Worm (Caenorhabditis elegans) whole organism, L4 larva: ENCODE results near the gene try-12.

Experiments
- F44E2.7 ChIP-seq: fragments of 200-800 bp; sonication (Bioruptor generic); IDR thresholded peaks from 2 replicates; pipeline ENCODE4 v2.1.2; 2022; ENCODE audit warnings: missing genetic modification characterization, missing compliant biosample characterization
- R02D3.7 ChIP-seq: fragments of 150-350 bp; sonication (generic microtip); optimal IDR thresholded peaks from 3 replicates; lab custom pipeline; 2014; ENCODE audit warnings: missing biosample characterization, missing genetic modification characterization
- Y105C5A.15 ChIP-seq: fragments of 200-800 bp; sonication (Bioruptor generic); IDR thresholded peaks from 2 replicates; pipeline ENCODE4 v1.3.6; 2022; ENCODE audit warnings: missing genetic modification characterization, missing compliant biosample characterization
- aha-1 ChIP-seq: fragments of 150-350 bp; peaks from one replicate; lab custom pipeline; 2014; ENCODE audit warnings: missing biosample characterization, missing genetic modification characterization
- attf-4 ChIP-seq: sonication (generic microtip); optimal IDR thresholded peaks from 3 replicates; lab custom pipeline; 2017; ENCODE audit warnings: missing biosample characterization, missing genetic modification characterization
- ceh-32 ChIP-seq: sonication (generic microtip); optimal IDR thresholded peaks from 2 replicates; lab custom pipeline; 2016; ENCODE audit warnings: mild to moderate bottlenecking, missing genetic modification characterization, missing compliant biosample characterization; ENCODE audit not compliant: poor library complexity
- ceh-44 ChIP-seq: fragments of 200-800 bp; sonication (Bioruptor generic); IDR thresholded peaks from 2 replicates; pipeline ENCODE4 v1.3.6; 2022; ENCODE audit warnings: missing genetic modification reagents, missing genetic modification characterization, missing compliant biosample characterization
- ceh-62 ChIP-seq: sonication (generic microtip); optimal IDR thresholded peaks from 2 replicates; lab custom pipeline; 2017; ENCODE audit warnings: missing biosample characterization, missing genetic modification characterization
- daf-19 ChIP-seq: fragments of 200-800 bp; sonication (Bioruptor generic); conservative IDR thresholded peaks from 2 replicates; pipeline ENCODE4 v1.3.6; 2022; ENCODE audit warnings: missing genetic modification characterization, missing compliant biosample characterization
- daf-8 ChIP-seq: fragments of 200-800 bp; sonication (Bioruptor generic); IDR thresholded peaks from 2 replicates; pipeline ENCODE4 v1.3.6; 2022; ENCODE audit warnings: missing genetic modification characterization, missing compliant biosample characterization
- dmd-9 ChIP-seq: fragments of 200-800 bp; sonication (Bioruptor generic); IDR thresholded peaks from 2 replicates; pipeline ENCODE4 v1.3.6; 2022; ENCODE audit warnings: missing genetic modification reagents, missing genetic modification characterization, missing compliant biosample characterization
- dpl-1 ChIP-seq: fragments of 150-350 bp; optimal IDR thresholded peaks from 2 replicates; lab custom pipeline; 2014; ENCODE audit warnings: missing biosample characterization, missing genetic modification reagents, missing genetic modification characterization
- duxl-1 ChIP-seq: sonication (generic microtip); optimal IDR thresholded peaks from 2 replicates; lab custom pipeline; 2016; ENCODE audit warnings: mild to moderate bottlenecking, missing genetic modification characterization, moderate library complexity, missing compliant biosample characterization; ENCODE audit not compliant: poor library complexity
- dve-1 ChIP-seq: sonication (generic microtip); optimal IDR thresholded peaks from 2 replicates; lab custom pipeline; 2017; ENCODE audit warnings: antibody characterized with exemption, mild to moderate bottlenecking, missing genetic modification characterization, missing compliant biosample characterization; ENCODE audit not compliant: insufficient read depth
- egl-43 ChIP-seq: fragments of 200-800 bp; sonication (Bioruptor generic); IDR thresholded peaks from 2 replicates; pipeline ENCODE4 v1.3.6; 2022; ENCODE audit warnings: missing genetic modification reagents, missing genetic modification characterization, missing compliant biosample characterization
- fkh-10 ChIP-seq: fragments of 150-350 bp; optimal IDR thresholded peaks from 2 replicates; lab custom pipeline; 2014; ENCODE audit warnings: missing biosample characterization, missing genetic modification reagents, missing genetic modification characterization
- fos-1 ChIP-seq: fragments of 150-350 bp; optimal IDR thresholded peaks from 2 replicates; lab custom pipeline; 2014; ENCODE audit warnings: missing biosample characterization, missing genetic modification characterization
- hif-1 ChIP-seq, 2 experiments: sonication (generic microtip); optimal IDR thresholded peaks; 2 replicates each; lab custom pipeline; 2016 to 2017; ENCODE audit warnings: missing compliant biosample characterization in 2 of 2, missing genetic modification characterization in 2 of 2, missing genetic modification reagents in 2 of 2, missing genotype in 2 of 2, mild to moderate bottlenecking in 1 of 2
- hlh-11 ChIP-seq: fragments of 200-800 bp; sonication (Bioruptor generic); optimal IDR thresholded peaks from 2 replicates; lab custom pipeline; 2018; ENCODE audit warnings: mild to moderate bottlenecking, missing genetic modification characterization, missing compliant biosample characterization
- hmg-1.1 ChIP-seq: fragments of 200-800 bp; sonication (Bioruptor generic); IDR thresholded peaks from 2 replicates; pipeline ENCODE4 v1.3.6; 2022; ENCODE audit warnings: missing genetic modification reagents, missing genetic modification characterization, missing compliant biosample characterization
- lin-13 ChIP-seq: fragments of 150-350 bp; optimal IDR thresholded peaks from 2 replicates; lab custom pipeline; 2014; ENCODE audit warnings: missing biosample characterization, missing genetic modification reagents, missing genetic modification characterization
- lin-38 ChIP-seq: fragments of 200-800 bp; sonication (Bioruptor generic); IDR thresholded peaks from 2 replicates; pipeline ENCODE4 v1.3.6; 2022; ENCODE audit warnings: missing genetic modification reagents, missing genetic modification characterization, missing compliant biosample characterization
- lir-3 ChIP-seq: sonication (generic microtip); optimal IDR thresholded peaks from 2 replicates; lab custom pipeline; 2016; ENCODE audit warnings: mild to moderate bottlenecking, missing genetic modification characterization, missing compliant biosample characterization
- mdt-29 ChIP-seq: fragments of 200-800 bp; sonication (Bioruptor generic); IDR thresholded peaks from 2 replicates; pipeline ENCODE4 v1.3.6; 2022; ENCODE audit warnings: missing genetic modification reagents, missing genetic modification characterization, missing compliant biosample characterization
- mep-1 ChIP-seq: fragments of 150-350 bp; sonication (generic microtip); optimal IDR thresholded peaks from 3 replicates; lab custom pipeline; 2014; ENCODE audit warnings: missing biosample characterization, missing genetic modification characterization
- mes-2 ChIP-seq: sonication (generic microtip); optimal IDR thresholded peaks from 2 replicates; lab custom pipeline; 2016; ENCODE audit warnings: missing genotype, mild to moderate bottlenecking, missing genetic modification characterization, missing compliant biosample characterization; ENCODE audit not compliant: poor library complexity, severe bottlenecking
- mxl-2 ChIP-seq: fragments of 200-800 bp; sonication (Bioruptor generic); conservative IDR thresholded peaks from 2 replicates; pipeline ENCODE4 v1.3.6; 2022; ENCODE audit warnings: missing genetic modification reagents, missing genetic modification characterization, missing compliant biosample characterization
- mxl-3 ChIP-seq: fragments of 200-800 bp; sonication (Bioruptor generic); optimal IDR thresholded peaks from 2 replicates; lab custom pipeline; 2018; ENCODE audit warnings: mild to moderate bottlenecking, missing genetic modification characterization, missing compliant biosample characterization
- nhr-237 ChIP-seq: sonication (generic microtip); optimal IDR thresholded peaks from 2 replicates; lab custom pipeline; 2017; ENCODE audit warnings: missing biosample characterization, missing genetic modification characterization
- nhr-41 ChIP-seq: fragments of 200-800 bp; sonication (Bioruptor generic); IDR thresholded peaks from 2 replicates; pipeline ENCODE4 v1.3.6; 2022; ENCODE audit warnings: missing genetic modification reagents, missing genetic modification characterization, missing compliant biosample characterization
- nhr-48 ChIP-seq: sonication (generic microtip); optimal IDR thresholded peaks from 2 replicates; lab custom pipeline; 2016; ENCODE audit warnings: mild to moderate bottlenecking, missing genetic modification characterization, missing compliant biosample characterization
- sdz-12 ChIP-seq: fragments of 200-800 bp; sonication (Bioruptor generic); optimal IDR thresholded peaks from 2 replicates; lab custom pipeline; 2018; ENCODE audit warnings: mild to moderate bottlenecking, missing genetic modification characterization, missing compliant biosample characterization
- set-16 ChIP-seq: fragments of 200-800 bp; sonication (Bioruptor generic); IDR thresholded peaks from 2 replicates; pipeline ENCODE4 v1.3.6; 2022; ENCODE audit warnings: missing genetic modification reagents, missing genetic modification characterization, missing compliant biosample characterization
- snpc-4 ChIP-seq: fragments of 150-350 bp; optimal IDR thresholded peaks from 2 replicates; lab custom pipeline; 2014; ENCODE audit warnings: missing biosample characterization, missing genetic modification characterization
- spr-1 ChIP-seq: sonication (generic microtip); optimal IDR thresholded peaks from 2 replicates; lab custom pipeline; 2016; ENCODE audit warnings: mild to moderate bottlenecking, missing genetic modification characterization, missing compliant biosample characterization
- spr-3 ChIP-seq: fragments of 200-800 bp; sonication (Bioruptor generic); optimal IDR thresholded peaks from 2 replicates; lab custom pipeline; 2018; ENCODE audit warnings: mild to moderate bottlenecking, missing genetic modification characterization, missing compliant biosample characterization
- tra-1 ChIP-seq: fragments of 200-800 bp; sonication (Bioruptor generic); IDR thresholded peaks from 2 replicates; pipeline ENCODE4 v1.3.6; 2022; ENCODE audit warnings: missing genetic modification reagents, missing genetic modification characterization, missing compliant biosample characterization
- zag-1 ChIP-seq: fragments of 150-350 bp; optimal IDR thresholded peaks from 2 replicates; lab custom pipeline; 2014; ENCODE audit warnings: missing biosample characterization, missing genetic modification characterization
- zip-11 ChIP-seq: fragments of 200-800 bp; sonication (Bioruptor generic); IDR thresholded peaks from 2 replicates; pipeline ENCODE4 v1.3.6; 2022; ENCODE audit warnings: missing genetic modification characterization, missing compliant biosample characterization
- zip-2 ChIP-seq: fragments of 150-350 bp; optimal IDR thresholded peaks from 2 replicates; lab custom pipeline; 2014; ENCODE audit warnings: missing biosample characterization, missing genetic modification characterization
- ztf-7 ChIP-seq: fragments of 150-350 bp; optimal IDR thresholded peaks from 2 replicates; lab custom pipeline; 2014; ENCODE audit warnings: missing biosample characterization, missing genetic modification characterization

Gene try-12

ce11 chrV:7476766-7477165 is 27.6 kb downstream of the try-12 start, which contains the start of gene srh-125:
Gene srh-125 (minus strand): TSS chrV:7476866.
- TF ChIP-seq nhr-41 (GFP tag; lab: Robert Waterston, UW) = no peak
- TF ChIP-seq ceh-62 (tag; lab: Kevin White, UChicago) = no peak
- TF ChIP-seq set-16 (GFP tag; lab: Robert Waterston, UW) = no peak
- TF ChIP-seq nhr-48 (tag; lab: Kevin White, UChicago) = no peak
- no peak for TF ChIP-seq zip-2 (tag; lab: Kevin White, UChicago)
- TF ChIP-seq mxl-2 (GFP tag; lab: Robert Waterston, UW) = no peak
- TF ChIP-seq ceh-44 (GFP tag; lab: Robert Waterston, UW) = no peak
- TF ChIP-seq F44E2.7 (GFP tag; lab: Robert Waterston, UW) = no peak
- no peak for TF ChIP-seq mxl-3 (GFP tag; lab: Kevin White, UChicago)
- no peak for TF ChIP-seq Y105C5A.15 (GFP tag; lab: Robert Waterston, UW)

ce11 chrV:7478404-7478803 is 29.3 kb downstream of the try-12 start, which contains the start of gene str-190:
Gene str-190 (minus strand): TSS chrV:7478504.
- TF ChIP-seq ztf-7 (no peak), mxl-2 (GFP tag; lab: Robert Waterston, UW) (no peak), duxl-1 (tag; lab: Kevin White, UChicago) (no peak)

- TF ChIP-seq hif-1 (tag; optimal IDR thresholded peaks at IDR 0.05; lab: Kevin White, UChicago) = no peak
- no peak for TF ChIP-seq zip-11 (GFP tag; lab: Robert Waterston, UW)
- TF ChIP-seq R02D3.7 = no peak
- no peak for TF ChIP-seq ceh-32 (tag; lab: Kevin White, UChicago)
Measured at ce11 chrV:7480949-7481348, 31.8 kb downstream of the try-12 start, which contains the start of gene C18B10.6. Gene C18B10.6 (minus strand): TSS chrV:7481049.

- no peak for TF ChIP-seq daf-8
- TF ChIP-seq nhr-237 (tag; lab: Kevin White, UChicago) = no peak
- no peak for TF ChIP-seq snpc-4 (tag; lab: Kevin White, UChicago)
- no peak for TF ChIP-seq sdz-12 (GFP tag; lab: Kevin White, UChicago)
- TF ChIP-seq dve-1 (tag; lab: Kevin White, UChicago) = no peak
- TF ChIP-seq daf-19 = no peak
- no peak for TF ChIP-seq mes-2
- TF ChIP-seq fos-1 (tag; lab: Kevin White, UChicago) = no peak
- TF ChIP-seq hmg-1.1 (GFP tag; lab: Robert Waterston, UW) = no peak
- no peak for TF ChIP-seq attf-4 (tag; lab: Kevin White, UChicago)
- TF ChIP-seq lin-13 = no peak
- no peak for TF ChIP-seq zag-1 (tag; lab: Kevin White, UChicago)
- no peak for TF ChIP-seq aha-1 (tag; lab: Kevin White, UChicago)
- TF ChIP-seq egl-43 (GFP tag; lab: Robert Waterston, UW) = no peak
- no peak for TF ChIP-seq lin-38 (GFP tag; lab: Robert Waterston, UW)
Measured at ce11 chrV:7485000-7485399, 35.8 kb downstream of the try-12 start, which contains the start of gene srbc-8. Gene srbc-8 (minus strand): TSS chrV:7485100.

ce11 chrV:7487518-7487917 is 38.4 kb downstream of the try-12 start, which contains the start of gene srbc-7:
Gene srbc-7 (minus strand): TSS chrV:7487618.
- TF ChIP-seq hlh-11 (tag; lab: Kevin White, UChicago) (no peak), Y105C5A.15 (GFP tag; lab: Robert Waterston, UW) (no peak), F44E2.7 (GFP tag; lab: Robert Waterston, UW) (no peak), lir-3 (no peak), zag-1 (tag; lab: Kevin White, UChicago) (no peak), mep-1 (tag; lab: Kevin White, UChicago) (no peak), mdt-29 (GFP tag; lab: Robert Waterston, UW) (no peak), tra-1 (no peak), spr-3 (GFP tag; lab: Kevin White, UChicago) (no peak), dpl-1 (GFP tag; lab: Kevin White, UChicago) (no peak), fkh-10 (no peak), ceh-44 (GFP tag; lab: Robert Waterston, UW) (no peak), nhr-237 (tag; lab: Kevin White, UChicago) (no peak), dmd-9 (GFP tag; lab: Robert Waterston, UW) (no peak), spr-1 (tag; lab: Kevin White, UChicago) (no peak), egl-43 (GFP tag; lab: Robert Waterston, UW) (no peak)
